Fruit fly (Drosophila melanogaster) whole organism, prepupa: Measurements from ENCODE around the gene Sxl.

ENCODE experiments used
- CG1621 ChIP-seq: fragments of 200-800 bp; sonication (Bioruptor generic); optimal IDR thresholded peaks from 3 replicates; lab custom pipeline; 2018; ENCODE audit warnings: missing biosample characterization, mild to moderate bottlenecking, missing genetic modification characterization
- CG6854 ChIP-seq: fragments of 200-800 bp; sonication (Bioruptor generic); optimal IDR thresholded peaks from 2 replicates; lab custom pipeline; 2017; ENCODE audit warnings: missing biosample characterization, mild to moderate bottlenecking, missing genetic modification characterization
- CG8632 ChIP-seq: fragments of 200-800 bp; sonication (Bioruptor generic); optimal IDR thresholded peaks from 3 replicates; lab custom pipeline; 2016; ENCODE audit warnings: missing biosample characterization, missing genetic modification characterization
- Eip93F ChIP-seq: fragments of 200-800 bp; sonication (Bioruptor generic); optimal IDR thresholded peaks from 2 replicates; lab custom pipeline; 2016; ENCODE audit warnings: missing biosample characterization, mild to moderate bottlenecking, missing genetic modification characterization
- Ets21C ChIP-seq: fragments of 200-800 bp; sonication (Bioruptor generic); optimal IDR thresholded peaks from 3 replicates; lab custom pipeline; 2016; ENCODE audit warnings: missing biosample characterization, missing genetic modification characterization
- Lpt ChIP-seq: fragments of 200-800 bp; sonication (Bioruptor generic); optimal IDR thresholded peaks from 3 replicates; lab custom pipeline; 2016; ENCODE audit warnings: missing biosample characterization, missing genetic modification characterization
- Sox102F ChIP-seq: fragments of 200-800 bp; sonication (Bioruptor generic); optimal IDR thresholded peaks from 2 replicates; lab custom pipeline; 2016; ENCODE audit warnings: missing biosample characterization, mild to moderate bottlenecking, missing genetic modification characterization
- dac ChIP-seq: fragments of 200-800 bp; sonication (Bioruptor generic); optimal IDR thresholded peaks from 2 replicates; lab custom pipeline; 2017; ENCODE audit warnings: missing biosample characterization, mild to moderate bottlenecking, missing genetic modification characterization
- dsx ChIP-seq: fragments of 200-800 bp; optimal IDR thresholded peaks from 3 replicates; lab custom pipeline; 2019; ENCODE audit warnings: missing biosample characterization, mild to moderate bottlenecking, missing genetic modification characterization, moderate library complexity; ENCODE audit not compliant: poor library complexity, severe bottlenecking
- ss ChIP-seq, 2 experiments: fragments of 200-800 bp; sonication (Bioruptor generic); optimal IDR thresholded peaks; 2 replicates in 1 of 2; 3 replicates in 1 of 2; lab custom pipeline; 2017 to 2018; ENCODE audit warnings: mild to moderate bottlenecking in 2 of 2, missing biosample characterization in 2 of 2, missing genetic modification characterization in 2 of 2, moderate library complexity in 1 of 2
- svp ChIP-seq: fragments of 200-800 bp; sonication (Bioruptor generic); peaks from one replicate; lab custom pipeline; 2016; ENCODE audit warnings: missing biosample characterization, missing genetic modification characterization

dm6 chrX:7095292-7095911, 2.5 kb downstream of the Sxl start:
- TF ChIP-seq svp (GFP tag; lab: Kevin White, UChicago) (peak; percentile 96), Lpt (GFP tag; lab: Kevin White, UChicago) (peak; percentile 57), CG1621 (tag; lab: Kevin White, UChicago) (peak; percentile 67), CG6854 (GFP tag; lab: Kevin White, UChicago) (peak; percentile 75), Ets21C (GFP tag; lab: Kevin White, UChicago) (peak; percentile 87), Sox102F (GFP tag; lab: Kevin White, UChicago) (peak; percentile 89), dsx (GFP tag; lab: Kevin White, UChicago) (peak; percentile 67), ss (GFP tag; optimal IDR thresholded peaks at IDR 0.05; lab: Kevin White, UChicago) (peak; percentile 56 to 78), Eip93F (GFP tag; lab: Kevin White, UChicago) (peak; percentile 80), dac (GFP tag; lab: Kevin White, UChicago) (peak; percentile 70), CG8632 (GFP tag; lab: Kevin White, UChicago) (peak; percentile 78)
